2 worm cellular contexts compared by ENCODE assay signal in genomic region chrIII:5761886-5762285, ce11.
TF ChIP-seq lines count a peak whose summit lies in the region.

No protein-coding gene starts in this region.

TF ChIP-seq in whole organism, L4 larva, 104 proteins besides CTCF, POLR2A, EP300 and RAD21 (continued from another document):
- TF ChIP-seq ceh-62 (tag; optimal IDR thresholded peaks at IDR 0.05; lab: Kevin White, UChicago) (no peak), madf-5 (GFP tag; IDR thresholded peaks at IDR 0.05; lab: Robert Waterston, UW) (0 out of 4 replicates have a peak, but pooled peaks of 1 of the 2 experiments have one; percentile 33), ZK546.5 (tag; optimal IDR thresholded peaks at IDR 0.05; lab: Kevin White, UChicago) (no peak), hlh-11 (tag; optimal IDR thresholded peaks at IDR 0.05; lab: Kevin White, UChicago) (no peak), fos-1 (tag; optimal IDR thresholded peaks at IDR 0.05; lab: Kevin White, UChicago) (no peak), lin-38 (GFP tag; IDR thresholded peaks at IDR 0.05; lab: Robert Waterston, UW) (peak; percentile 71), ctbp-1 (GFP tag; IDR thresholded peaks at IDR 0.05; lab: Robert Waterston, UW) (peak; percentile 73), nhr-11 (tag; optimal IDR thresholded peaks at IDR 0.05; lab: Kevin White, UChicago) (no peak), F26F4.8 (GFP tag; conservative IDR thresholded peaks at IDR 0.05; lab: Robert Waterston, UW) (peak; percentile 53), nhr-25 (tag; optimal IDR thresholded peaks at IDR 0.05; lab: Kevin White, UChicago; ENCODE audit: borderline replicate concordance, insufficient read depth) (no peak), F49E8.2 (tag; optimal IDR thresholded peaks at IDR 0.05; lab: Kevin White, UChicago; ENCODE audit: borderline replicate concordance) (no peak), dmd-9 (GFP tag; IDR thresholded peaks at IDR 0.05; lab: Robert Waterston, UW) (0 out of 2 replicates have a peak, but pooled peaks have one; percentile 14), daf-8 (GFP tag; IDR thresholded peaks at IDR 0.05; lab: Robert Waterston, UW) (no peak), zfp-3 (GFP tag; conservative IDR thresholded peaks at IDR 0.05; lab: Robert Waterston, UW) (no peak), egl-27 (tag; optimal IDR thresholded peaks at IDR 0.05; lab: Kevin White, UChicago) (no peak), egl-43 (GFP tag; IDR thresholded peaks at IDR 0.05; lab: Robert Waterston, UW) (peak; percentile 88), Y105C5A.15 (GFP tag; IDR thresholded peaks at IDR 0.05; lab: Robert Waterston, UW) (peak; percentile 76; the same call in 1 of the 2 replicates), ceh-82 (tag; optimal IDR thresholded peaks at IDR 0.05; lab: Kevin White, UChicago) (no peak), D1046.2 (GFP tag; IDR thresholded peaks at IDR 0.05; lab: Robert Waterston, UW) (0 out of 2 replicates have a peak, but pooled peaks have one; percentile 70), daf-16 (GFP tag; optimal IDR thresholded peaks at IDR 0.05; lab: Kevin White, UChicago) (peak in 1 of 2 experiments; percentile 39), daf-16 (tag; optimal IDR thresholded peaks at IDR 0.05; lab: Kevin White, UChicago) (no peak), mdt-29 (GFP tag; IDR thresholded peaks at IDR 0.05; lab: Robert Waterston, UW) (no peak), Y48G9A.11 (GFP tag; IDR thresholded peaks at IDR 0.05; lab: Robert Waterston, UW) (peak; percentile 73; the same call in 1 of the 2 replicates), mes-2 (tag; optimal IDR thresholded peaks at IDR 0.05; lab: Kevin White, UChicago; ENCODE audit: poor library complexity, severe bottlenecking) (peak; percentile 17), php-3 (GFP tag; IDR thresholded peaks at IDR 0.05; lab: Robert Waterston, UW) (no peak), spr-1 (tag; optimal IDR thresholded peaks at IDR 0.05; lab: Kevin White, UChicago) (peak; percentile 11), spr-3 (GFP tag; optimal IDR thresholded peaks at IDR 0.05; lab: Kevin White, UChicago) (no peak), aha-1 (tag; lab: Kevin White, UChicago) (no peak)
TF ChIP-seq in whole organism, L4 larva: peak in this region for 33.

TF ChIP-seq in whole organism, young adult, 124 proteins besides CTCF, POLR2A, EP300 and RAD21 (continued from another document):
- peak; percentile 37; the same call in 1 of the 2 replicates for TF ChIP-seq zfh-2 (GFP tag; conservative IDR thresholded peaks at IDR 0.05; lab: Robert Waterston, UW)
- TF ChIP-seq K12H6.12 (tag; optimal IDR thresholded peaks at IDR 0.05; lab: Kevin White, UChicago): no peak
- TF ChIP-seq Y95B8A.8 (GFP tag; IDR thresholded peaks at IDR 0.05; lab: Robert Waterston, UW): 0 out of 2 replicates have a peak, but pooled peaks have one; percentile 21
- TF ChIP-seq somi-1 (GFP tag; optimal IDR thresholded peaks at IDR 0.05; lab: Kevin White, UChicago): no peak
- TF ChIP-seq dpl-1 (GFP tag; optimal IDR thresholded peaks at IDR 0.05; lab: Kevin White, UChicago): no peak
- TF ChIP-seq chd-7 (tag; optimal IDR thresholded peaks at IDR 0.05; lab: Kevin White, UChicago): peak; percentile 71
- TF ChIP-seq dox-1 (GFP tag; IDR thresholded peaks at IDR 0.05; lab: Robert Waterston, UW): peak; percentile 55
- TF ChIP-seq ets-4 (GFP tag; optimal IDR thresholded peaks at IDR 0.05; lab: Kevin White, UChicago): no peak
- peak; percentile 42 for TF ChIP-seq F33H1.4 (GFP tag; IDR thresholded peaks at IDR 0.05; lab: Robert Waterston, UW)
- TF ChIP-seq F49E8.2 (tag; optimal IDR thresholded peaks at IDR 0.05; lab: Kevin White, UChicago; ENCODE audit: insufficient read depth): peak; percentile 65
- TF ChIP-seq him-1 (tag; optimal IDR thresholded peaks at IDR 0.05; lab: Kevin White, UChicago): peak; percentile 78
- TF ChIP-seq B0261.1 (tag; optimal IDR thresholded peaks at IDR 0.05; lab: Kevin White, UChicago): peak; percentile 81
- TF ChIP-seq lin-26 (GFP tag; IDR thresholded peaks at IDR 0.05; lab: Robert Waterston, UW): peak; percentile 92
- peak; percentile 85; the same call in 1 of the 2 replicates for TF ChIP-seq ztf-25 (GFP tag; IDR thresholded peaks at IDR 0.05; lab: Robert Waterston, UW)
- TF ChIP-seq nfyb-1 (GFP tag; IDR thresholded peaks at IDR 0.05; lab: Robert Waterston, UW): peak; percentile 68
- TF ChIP-seq nhr-90 (tag; optimal IDR thresholded peaks at IDR 0.05; lab: Kevin White, UChicago): peak; percentile 50
- TF ChIP-seq rec-8 (tag; optimal IDR thresholded peaks at IDR 0.05; lab: Kevin White, UChicago): peak in 1 of 2 experiments; percentile 43
- TF ChIP-seq rcor-1 (GFP tag; IDR thresholded peaks at IDR 0.05; lab: Robert Waterston, UW): 0 out of 2 replicates have a peak, but pooled peaks have one; percentile 19
- peak in 1 of 2 experiments; percentile 43 for TF ChIP-seq let-607 (tag; optimal IDR thresholded peaks at IDR 0.05; lab: Kevin White, UChicago)
- peak; percentile 77 for TF ChIP-seq rpc-1 (optimal IDR thresholded peaks at IDR 0.05; lab: Kevin White, UChicago)
- peak; percentile 87 for TF ChIP-seq rpc-1 (tag; optimal IDR thresholded peaks at IDR 0.05; lab: Kevin White, UChicago)
- TF ChIP-seq ceh-58 (GFP tag; IDR thresholded peaks at IDR 0.05; lab: Robert Waterston, UW): no peak
- peak; percentile 29 for TF ChIP-seq atf-7 (tag; optimal IDR thresholded peaks at IDR 0.05; lab: Kevin White, UChicago)
- no peak for TF ChIP-seq bed-2 (GFP tag; IDR thresholded peaks at IDR 0.05; lab: Robert Waterston, UW)
- TF ChIP-seq hmg-20 (GFP tag; IDR thresholded peaks at IDR 0.05; lab: Robert Waterston, UW): no peak
- peak; percentile 71; the same call in 1 of the 2 replicates for TF ChIP-seq D2030.7 (GFP tag; IDR thresholded peaks at IDR 0.05; lab: Robert Waterston, UW)
